Worm (Caenorhabditis elegans) whole organism, L1 larva: ENCODE results near the gene C18F10.2.

Experiments
- C16A3.4 ChIP-seq: fragments of 150-350 bp; optimal IDR thresholded peaks from 2 replicates; lab custom pipeline; 2014; ENCODE audit warnings: missing biosample characterization, missing genetic modification characterization
- C34B4.2 ChIP-seq: sonication (generic microtip); optimal IDR thresholded peaks from 2 replicates; lab custom pipeline; 2017; ENCODE audit warnings: mild to moderate bottlenecking, missing genetic modification characterization, missing compliant biosample characterization
- F16B12.6 ChIP-seq: fragments of 150-350 bp; optimal IDR thresholded peaks from 2 replicates; lab custom pipeline; 2014; ENCODE audit warnings: missing biosample characterization, missing genetic modification characterization
- Y116A8C.19 ChIP-seq: sonication (generic microtip); optimal IDR thresholded peaks from 2 replicates; lab custom pipeline; 2016; ENCODE audit warnings: missing compliant biosample characterization, missing genetic modification characterization, borderline replicate concordance
- alr-1 ChIP-seq: fragments of 200-800 bp; sonication (Bioruptor generic); optimal IDR thresholded peaks from 2 replicates; lab custom pipeline; 2018; ENCODE audit warnings: borderline replicate concordance, mild to moderate bottlenecking, missing genetic modification characterization, missing compliant biosample characterization
- blmp-1 ChIP-seq: fragments of 150-350 bp; optimal IDR thresholded peaks from 2 replicates; lab custom pipeline; 2014; ENCODE audit warnings: missing biosample characterization, missing genetic modification characterization
- ceh-63 ChIP-seq: fragments of 200-800 bp; sonication (Bioruptor generic); optimal IDR thresholded peaks from 2 replicates; lab custom pipeline; 2018; ENCODE audit warnings: mild to moderate bottlenecking, missing genetic modification characterization, missing compliant biosample characterization
- ceh-82 ChIP-seq, 3 experiments: fragments of 150-350 bp in 1 of 3; sonication (generic microtip) in 2 of 3; optimal IDR thresholded peaks; 2 replicates each; lab custom pipeline; 2014 to 2017; ENCODE audit warnings: missing biosample characterization in 3 of 3, missing genetic modification characterization in 3 of 3
- ceh-88 ChIP-seq: fragments of 200-800 bp; sonication (Bioruptor generic); IDR thresholded peaks from 2 replicates; pipeline ENCODE4 v1.3.6; 2022; ENCODE audit warnings: missing genetic modification characterization, missing compliant biosample characterization
- efl-1 ChIP-seq, 4 experiments: fragments of 150-350 bp; optimal IDR thresholded peaks in 3 of 4; peaks in 1 of 4; 1 replicate in 1 of 4; 2 replicates in 3 of 4; lab custom pipeline; 2014; ENCODE audit warnings: missing biosample characterization in 2 of 4, missing genetic modification characterization in 2 of 4, missing genetic modification reagents in 2 of 4
- egl-27 ChIP-seq, 2 experiments: fragments of 150-350 bp in 1 of 2; sonication (generic microtip); optimal IDR thresholded peaks; 3 replicates each; lab custom pipeline; 2017 to 2018; ENCODE audit warnings: missing biosample characterization in 2 of 2, missing genetic modification characterization in 2 of 2, missing genetic modification reagents in 2 of 2
- elt-3 ChIP-seq, 6 experiments: fragments of 150-350 bp in 1 of 6; sonication (generic microtip); optimal IDR thresholded peaks; 2 replicates each; lab custom pipeline; 2017 to 2018; ENCODE audit warnings: missing biosample characterization in 6 of 6, missing genetic modification characterization in 6 of 6, inconsistent platforms in 1 of 6
- fkh-4 ChIP-seq: sonication (generic microtip); optimal IDR thresholded peaks from 2 replicates; lab custom pipeline; 2016; ENCODE audit warnings: missing compliant biosample characterization, missing genetic modification characterization, borderline replicate concordance
- fkh-8 ChIP-seq: sonication (generic microtip); optimal IDR thresholded peaks from 2 replicates; lab custom pipeline; 2016; ENCODE audit warnings: mild to moderate bottlenecking, missing genetic modification characterization, missing compliant biosample characterization
- hlh-17 ChIP-seq: fragments of 200-800 bp; sonication (Bioruptor generic); optimal IDR thresholded peaks from 2 replicates; lab custom pipeline; 2018; ENCODE audit warnings: missing genetic modification characterization, mild to moderate bottlenecking, missing compliant biosample characterization, moderate library complexity, borderline replicate concordance
- hlh-4 ChIP-seq: sonication (generic microtip); optimal IDR thresholded peaks from 2 replicates; lab custom pipeline; 2016; ENCODE audit warnings: mild to moderate bottlenecking, missing genetic modification characterization, missing compliant biosample characterization
- hpl-2 ChIP-seq: fragments of 150-350 bp; optimal IDR thresholded peaks from 2 replicates; lab custom pipeline; 2014; ENCODE audit warnings: missing biosample characterization, missing genetic modification reagents, missing genetic modification characterization
- jun-1 ChIP-seq: fragments of 150-350 bp; optimal IDR thresholded peaks from 2 replicates; lab custom pipeline; 2014; ENCODE audit warnings: missing biosample characterization, missing genetic modification reagents, missing genetic modification characterization
- lin-13 ChIP-seq: fragments of 150-350 bp; optimal IDR thresholded peaks from 2 replicates; lab custom pipeline; 2014; ENCODE audit warnings: missing biosample characterization, missing genetic modification reagents, missing genetic modification characterization
- lin-14 ChIP-seq: fragments of 200-800 bp; sonication (Bioruptor generic); optimal IDR thresholded peaks from 2 replicates; lab custom pipeline; 2018; ENCODE audit warnings: mild to moderate bottlenecking, missing genetic modification characterization, moderate library complexity, missing compliant biosample characterization
- lin-15B ChIP-seq: fragments of 150-350 bp; sonication (generic microtip); optimal IDR thresholded peaks from 3 replicates; lab custom pipeline; 2014; ENCODE audit warnings: missing biosample characterization, missing genetic modification characterization
- lin-35 ChIP-seq, 2 experiments: fragments of 150-350 bp; optimal IDR thresholded peaks; 2 replicates each; lab custom pipeline; 2014; ENCODE audit warnings: missing biosample characterization in 2 of 2, missing genetic modification characterization in 2 of 2, missing genetic modification reagents in 2 of 2
- mab-9 ChIP-seq: fragments of 200-800 bp; sonication (Bioruptor generic); IDR thresholded peaks from 2 replicates; pipeline ENCODE4 v1.3.6; 2022; ENCODE audit warnings: missing genetic modification reagents, missing genetic modification characterization, missing compliant biosample characterization
- mep-1 ChIP-seq: fragments of 150-350 bp; optimal IDR thresholded peaks from 2 replicates; lab custom pipeline; 2014; ENCODE audit warnings: missing biosample characterization, missing genetic modification characterization
- nhr-11 ChIP-seq: fragments of 150-350 bp; optimal IDR thresholded peaks from 2 replicates; lab custom pipeline; 2014; ENCODE audit warnings: missing biosample characterization, missing genetic modification characterization
- nhr-19 ChIP-seq: fragments of 200-800 bp; sonication (Bioruptor generic); conservative IDR thresholded peaks from 2 replicates; pipeline ENCODE4 v1.3.6; 2022; ENCODE audit warnings: missing genetic modification characterization, missing compliant biosample characterization
- nhr-20 ChIP-seq: sonication (generic microtip); optimal IDR thresholded peaks from 2 replicates; lab custom pipeline; 2016; ENCODE audit warnings: mild to moderate bottlenecking, missing genetic modification characterization, missing compliant biosample characterization
- nhr-47 ChIP-seq: sonication (generic microtip); optimal IDR thresholded peaks from 2 replicates; lab custom pipeline; 2016; ENCODE audit warnings: mild to moderate bottlenecking, missing genetic modification characterization, moderate library complexity, missing compliant biosample characterization
- nhr-77 ChIP-seq: fragments of 150-350 bp; optimal IDR thresholded peaks from 2 replicates; lab custom pipeline; 2014; ENCODE audit warnings: missing biosample characterization, missing genetic modification characterization
- nhr-85 ChIP-seq: sonication (generic microtip); peaks from one replicate; lab custom pipeline; 2016; ENCODE audit warnings: missing genetic modification characterization, inconsistent platforms, missing compliant biosample characterization
- pag-3 ChIP-seq: sonication (generic microtip); optimal IDR thresholded peaks from 2 replicates; lab custom pipeline; 2017; ENCODE audit warnings: missing genetic modification characterization, mild to moderate bottlenecking, missing compliant biosample characterization, antibody characterized with exemption, borderline replicate concordance; ENCODE audit not compliant: insufficient read depth
- pax-3 ChIP-seq: fragments of 200-800 bp; sonication (Bioruptor generic); optimal IDR thresholded peaks from 2 replicates; lab custom pipeline; 2018; ENCODE audit warnings: mild to moderate bottlenecking, missing genetic modification characterization, moderate library complexity, missing compliant biosample characterization
- rnt-1 ChIP-seq: sonication (generic microtip); optimal IDR thresholded peaks from 2 replicates; lab custom pipeline; 2016; ENCODE audit warnings: mild to moderate bottlenecking, missing genetic modification characterization, moderate library complexity, missing compliant biosample characterization
- snpc-4 ChIP-seq: fragments of 150-350 bp; optimal IDR thresholded peaks from 2 replicates; lab custom pipeline; 2014; ENCODE audit warnings: missing biosample characterization, missing genetic modification characterization
- sptf-1 ChIP-seq: fragments of 150-350 bp; optimal IDR thresholded peaks from 2 replicates; lab custom pipeline; 2014; ENCODE audit warnings: missing biosample characterization, missing genetic modification characterization
- swsn-7 ChIP-seq: sonication (generic microtip); optimal IDR thresholded peaks from 2 replicates; lab custom pipeline; 2016; ENCODE audit warnings: missing genetic modification characterization, missing compliant biosample characterization
- tbx-2 ChIP-seq: sonication (generic microtip); optimal IDR thresholded peaks from 2 replicates; lab custom pipeline; 2016; ENCODE audit warnings: missing genetic modification characterization, missing compliant biosample characterization
- tlp-1 ChIP-seq: fragments of 150-350 bp; optimal IDR thresholded peaks from 2 replicates; lab custom pipeline; 2014; ENCODE audit warnings: missing biosample characterization, missing genetic modification characterization
- unc-130 ChIP-seq: fragments of 150-350 bp; optimal IDR thresholded peaks from 2 replicates; lab custom pipeline; 2017; ENCODE audit warnings: missing biosample characterization, missing genetic modification characterization, inconsistent platforms
- unc-62 ChIP-seq: fragments of 150-350 bp; optimal IDR thresholded peaks from 2 replicates; lab custom pipeline; 2014; ENCODE audit warnings: missing biosample characterization, missing genetic modification reagents, missing genetic modification characterization
- unc-86 ChIP-seq: sonication (generic microtip); optimal IDR thresholded peaks from 2 replicates; lab custom pipeline; 2016; ENCODE audit warnings: missing genetic modification characterization, missing compliant biosample characterization
- vab-15 ChIP-seq: sonication (generic microtip); optimal IDR thresholded peaks from 2 replicates; lab custom pipeline; 2017; ENCODE audit warnings: missing genotype, mild to moderate bottlenecking, missing genetic modification characterization, missing compliant biosample characterization
- xbp-1 ChIP-seq: sonication (generic microtip); optimal IDR thresholded peaks from 2 replicates; lab custom pipeline; 2016; ENCODE audit warnings: missing genetic modification characterization, missing compliant biosample characterization
- ztf-11 ChIP-seq, 2 experiments: sonication (generic microtip); optimal IDR thresholded peaks; 2 replicates each; lab custom pipeline; 2016 to 2017; ENCODE audit warnings: missing genetic modification characterization in 2 of 2, missing biosample characterization in 1 of 2, missing compliant biosample characterization in 1 of 2
- ztf-4 ChIP-seq: fragments of 150-350 bp; optimal IDR thresholded peaks from 2 replicates; lab custom pipeline; 2014; ENCODE audit warnings: missing biosample characterization, missing genetic modification characterization

Gene C18F10.2

ce11 chrIII:6297599-6297998 is 24.6 kb downstream of the C18F10.2 start:
- TF ChIP-seq lin-14 (peak; percentile 45), alr-1 (no peak), hpl-2 (no peak), nhr-19 (GFP tag; lab: Robert Waterston, UW) (no peak), egl-27 (tag; optimal IDR thresholded peaks at IDR 0.05; lab: Kevin White, UChicago) (no peak)
- TF ChIP-seq, all 84 proteins: peak for 1

- no peak for TF ChIP-seq efl-1 (optimal IDR thresholded peaks at IDR 0.05; lab: Kevin White, UChicago)
- no peak for TF ChIP-seq efl-1 (GFP tag; optimal IDR thresholded peaks at IDR 0.05 in 1 of 2; lab: Kevin White, UChicago)
- TF ChIP-seq mep-1 (tag; lab: Kevin White, UChicago) = no peak
- TF ChIP-seq hlh-4 (tag; lab: Kevin White, UChicago) = no peak
- TF ChIP-seq ztf-4 (tag; lab: Kevin White, UChicago) = no peak
- TF ChIP-seq lin-35 (GFP tag; optimal IDR thresholded peaks at IDR 0.05; lab: Kevin White, UChicago) = no peak
- TF ChIP-seq fkh-4 (tag; lab: Kevin White, UChicago) = no peak
- TF ChIP-seq alr-1 = no peak
- no peak for TF ChIP-seq C34B4.2 (tag; lab: Kevin White, UChicago)
These were observed 25.2 kb downstream of the C18F10.2 start, which contains the start of gene F47D12.3 for ce11 chrIII:6298131-6298530. F47D12.3 (plus strand) TSS chrIII:6298461.

- TF ChIP-seq efl-1 (optimal IDR thresholded peaks at IDR 0.05; lab: Kevin White, UChicago) (no peak), efl-1 (GFP tag; optimal IDR thresholded peaks at IDR 0.05 in 1 of 2; lab: Kevin White, UChicago) (peak in 1 of 2 experiments; percentile 56), snpc-4 (no peak)
These were observed 27.3 kb downstream of the C18F10.2 start for ce11 chrIII:6300297-6300696.

- TF ChIP-seq nhr-20 (tag; lab: Kevin White, UChicago) = peak; percentile 88
- TF ChIP-seq ceh-88 (GFP tag; lab: Robert Waterston, UW) = peak; percentile 63
- peak; percentile 89 for TF ChIP-seq F16B12.6
- peak; percentile 81 for TF ChIP-seq rnt-1 (tag; lab: Kevin White, UChicago)
- peak; percentile 67 for TF ChIP-seq blmp-1
- TF ChIP-seq nhr-47 (tag; lab: Kevin White, UChicago) = peak; percentile 69
- no peak for TF ChIP-seq ceh-63 (GFP tag; lab: Kevin White, UChicago)
- peak; percentile 82 for TF ChIP-seq fkh-8 (tag; lab: Kevin White, UChicago)
- peak; percentile 37 for TF ChIP-seq lin-15B (tag; lab: Kevin White, UChicago)
- peak; percentile 92 for TF ChIP-seq nhr-85 (tag; lab: Kevin White, UChicago)
- TF ChIP-seq Y116A8C.19 (tag; lab: Kevin White, UChicago) = no peak
- TF ChIP-seq tbx-2 (tag; lab: Kevin White, UChicago) = peak; percentile 83
- TF ChIP-seq xbp-1 = peak; percentile 74
- TF ChIP-seq lin-13 = peak; percentile 68
- TF ChIP-seq pag-3 (tag; lab: Kevin White, UChicago) = peak; percentile 98
- TF ChIP-seq unc-86 (tag; lab: Kevin White, UChicago) = peak; percentile 75
- peak; percentile 51 for TF ChIP-seq nhr-11 (tag; lab: Kevin White, UChicago)
- no peak for TF ChIP-seq hlh-17 (GFP tag; lab: Kevin White, UChicago)
- TF ChIP-seq tlp-1 (tag; lab: Kevin White, UChicago) = no peak
- peak; percentile 45 for TF ChIP-seq pax-3 (tag; lab: Kevin White, UChicago)
- no peak for TF ChIP-seq mab-9
- peak; percentile 23 for TF ChIP-seq vab-15 (tag; lab: Kevin White, UChicago)
- TF ChIP-seq unc-62 (GFP tag; lab: Kevin White, UChicago) = no peak
- TF ChIP-seq ceh-82 (tag; optimal IDR thresholded peaks at IDR 0.05; lab: Kevin White, UChicago) = peak; percentile 28 to 80 (median 45)
- peak; percentile 80 to 84 for TF ChIP-seq efl-1 (optimal IDR thresholded peaks at IDR 0.05; lab: Kevin White, UChicago)
- peak; percentile 73 to 97 for TF ChIP-seq efl-1 (GFP tag; optimal IDR thresholded peaks at IDR 0.05 in 1 of 2; lab: Kevin White, UChicago)
- no peak for TF ChIP-seq ztf-11 (tag; optimal IDR thresholded peaks at IDR 0.05; lab: Kevin White, UChicago)
- TF ChIP-seq unc-130 (tag; lab: Kevin White, UChicago) = peak; percentile 89
- peak; percentile 96 for TF ChIP-seq lin-14
- TF ChIP-seq sptf-1 = no peak
- peak; percentile 63 for TF ChIP-seq jun-1
- peak; percentile 80 for TF ChIP-seq swsn-7
- peak in 3 of 6 experiments; percentile 22 to 92 (median 88) for TF ChIP-seq elt-3 (tag; optimal IDR thresholded peaks at IDR 0.05; lab: Kevin White, UChicago)
- TF ChIP-seq C16A3.4 (tag; lab: Kevin White, UChicago) = peak; percentile 80
- peak; percentile 65 for TF ChIP-seq nhr-77 (tag; lab: Kevin White, UChicago)
These were observed 30.2 kb downstream of the C18F10.2 start, which contains the start of gene F47D12.9 for ce11 chrIII:6303114-6303647. F47D12.9 (minus strand) TSS chrIII:6303380.
